Fruit fly (Drosophila melanogaster) whole organism, embryonic: ENCODE data around the gene stg.

Source experiments
- Ada2b ChIP-seq: fragments of 200-800 bp; sonication (Bioruptor generic); IDR thresholded peaks from 2 replicates; pipeline ENCODE4 v1.3.6; 2022; ENCODE audit warnings: missing biosample characterization, missing genetic modification characterization
- Adf1 ChIP-seq: fragments of 200-800 bp; sonication (Bioruptor generic); IDR thresholded peaks from 2 replicates; pipeline ENCODE4 v1.3.6; 2022; ENCODE audit warnings: missing biosample characterization, missing genetic modification characterization
- Aef1 ChIP-seq: fragments of 200-800 bp; sonication (Bioruptor generic); IDR thresholded peaks from 3 replicates; pipeline ENCODE4 v1.3.6; 2022; ENCODE audit warnings: missing biosample characterization, missing genetic modification characterization
- Atf6 ChIP-seq: fragments of 200-800 bp; sonication (Bioruptor generic); IDR thresholded peaks from 2 replicates; pipeline ENCODE4 v1.3.6; 2022; ENCODE audit warnings: missing biosample characterization, missing genetic modification characterization
- CG1024 ChIP-seq: fragments of 200-800 bp; sonication (Bioruptor generic); IDR thresholded peaks from 2 replicates; pipeline ENCODE4 v1.3.6; 2022; ENCODE audit warnings: missing biosample characterization, missing genetic modification characterization
- CG12744 ChIP-seq: fragments of 200-800 bp; sonication (Bioruptor generic); optimal IDR thresholded peaks from 2 replicates; lab custom pipeline; 2016; ENCODE audit warnings: missing biosample characterization, missing genetic modification characterization
- CG13775 ChIP-seq: fragments of 200-800 bp; sonication (Bioruptor generic); optimal IDR thresholded peaks from 3 replicates; lab custom pipeline; 2017; ENCODE audit warnings: missing biosample characterization, mild to moderate bottlenecking, missing genetic modification characterization
- CG13894 ChIP-seq: fragments of 200-800 bp; sonication (Bioruptor generic); optimal IDR thresholded peaks from 3 replicates; lab custom pipeline; 2018; ENCODE audit warnings: missing biosample characterization, mild to moderate bottlenecking, missing genetic modification characterization, moderate library complexity
- CG14710 ChIP-seq: fragments of 200-800 bp; sonication (Bioruptor generic); optimal IDR thresholded peaks from 3 replicates; lab custom pipeline; 2019; ENCODE audit warnings: missing biosample characterization, mild to moderate bottlenecking, missing genetic modification characterization, moderate library complexity
- CG15696 ChIP-seq: fragments of 200-800 bp; sonication (Bioruptor generic); optimal IDR thresholded peaks from 2 replicates; lab custom pipeline; 2019; ENCODE audit warnings: missing biosample characterization, mild to moderate bottlenecking, missing genetic modification characterization, moderate library complexity
- CG17385 ChIP-seq: fragments of 200-800 bp; sonication (Bioruptor generic); optimal IDR thresholded peaks from 3 replicates; lab custom pipeline; 2018; ENCODE audit warnings: missing biosample characterization, mild to moderate bottlenecking, missing genetic modification characterization
- CG18011 ChIP-seq: fragments of 200-800 bp; sonication (Bioruptor generic); optimal IDR thresholded peaks from 2 replicates; lab custom pipeline; 2017; ENCODE audit warnings: missing biosample characterization, missing genetic modification characterization, mild to moderate bottlenecking, moderate library complexity, missing genotype
- CG2202 ChIP-seq: fragments of 200-800 bp; sonication (Bioruptor generic); optimal IDR thresholded peaks from 2 replicates; lab custom pipeline; 2018; ENCODE audit warnings: missing biosample characterization, mild to moderate bottlenecking, missing genetic modification characterization
- CG31388 ChIP-seq: fragments of 200-800 bp; sonication (Bioruptor generic); optimal IDR thresholded peaks from 2 replicates; lab custom pipeline; 2016; ENCODE audit warnings: missing biosample characterization, missing genetic modification characterization
- CG33557 ChIP-seq: fragments of 200-800 bp; sonication (Bioruptor generic); optimal IDR thresholded peaks from 2 replicates; lab custom pipeline; 2019; ENCODE audit warnings: missing biosample characterization, mild to moderate bottlenecking, missing genetic modification characterization, moderate library complexity
- CG4282 ChIP-seq: fragments of 200-800 bp; sonication (Bioruptor generic); optimal IDR thresholded peaks from 2 replicates; lab custom pipeline; 2016; ENCODE audit warnings: missing biosample characterization, missing genetic modification characterization
- CG5953 ChIP-seq: fragments of 200-800 bp; sonication (Bioruptor generic); IDR thresholded peaks from 2 replicates; pipeline ENCODE4 v1.3.6; 2022; ENCODE audit warnings: missing biosample characterization, missing genetic modification characterization
- CG6813 ChIP-seq: fragments of 200-800 bp; sonication (Bioruptor generic); optimal IDR thresholded peaks from 2 replicates; lab custom pipeline; 2017; ENCODE audit warnings: missing biosample characterization, missing genetic modification characterization, mild to moderate bottlenecking, moderate library complexity, missing genetic modification reagents
- CG7271 ChIP-seq: fragments of 200-800 bp; sonication (Bioruptor generic); optimal IDR thresholded peaks from 2 replicates; lab custom pipeline; 2018; ENCODE audit warnings: missing biosample characterization, mild to moderate bottlenecking, missing genetic modification characterization, moderate library complexity
- CG8290 ChIP-seq, 3 experiments: fragments of 200-800 bp; sonication (Bioruptor generic); optimal IDR thresholded peaks; 2 replicates each; lab custom pipeline; 2016 to 2019; ENCODE audit warnings: missing biosample characterization in 3 of 3, missing genetic modification characterization in 3 of 3, mild to moderate bottlenecking in 2 of 3, moderate library complexity in 1 of 3
- Chrac-16 ChIP-seq: fragments of 200-800 bp; sonication (Bioruptor generic); optimal IDR thresholded peaks from 3 replicates; lab custom pipeline; 2016; ENCODE audit warnings: missing biosample characterization, missing genetic modification characterization
- CkIIα-i1 ChIP-seq: fragments of 200-800 bp; sonication (Bioruptor generic); IDR thresholded peaks from 2 replicates; pipeline ENCODE4 v1.3.6; 2022; ENCODE audit warnings: missing biosample characterization, missing genetic modification characterization
- D19A ChIP-seq: fragments of 200-800 bp; optimal IDR thresholded peaks from 3 replicates; lab custom pipeline; 2019; ENCODE audit warnings: missing biosample characterization, mild to moderate bottlenecking, missing genetic modification characterization, moderate library complexity
- Doc3 ChIP-seq: fragments of 200-800 bp; sonication (Bioruptor generic); IDR thresholded peaks from 3 replicates; pipeline ENCODE4 v1.3.6; 2022; ENCODE audit warnings: missing biosample characterization, missing genetic modification characterization; ENCODE audit not compliant: partially characterized antibody
- Elba2 ChIP-seq: fragments of 200-800 bp; sonication (Bioruptor generic); optimal IDR thresholded peaks from 3 replicates; lab custom pipeline; 2016; ENCODE audit warnings: missing biosample characterization, missing genetic modification characterization
- H15 ChIP-seq: fragments of 200-800 bp; sonication (Bioruptor generic); IDR thresholded peaks from 3 replicates; pipeline ENCODE4 v1.3.6; 2022; ENCODE audit warnings: missing biosample characterization, missing genetic modification characterization
- Lim3 ChIP-seq: fragments of 200-800 bp; sonication (Bioruptor generic); IDR thresholded peaks from 2 replicates; pipeline ENCODE4 v1.3.6; 2022; ENCODE audit warnings: missing biosample characterization, missing genetic modification characterization
- MTF-1 ChIP-seq: fragments of 200-800 bp; sonication (Bioruptor generic); optimal IDR thresholded peaks from 2 replicates; lab custom pipeline; 2018; ENCODE audit warnings: missing biosample characterization, mild to moderate bottlenecking, missing genetic modification characterization, borderline replicate concordance
- Mrtf ChIP-seq: fragments of 200-800 bp; sonication (Bioruptor generic); IDR thresholded peaks from 3 replicates; pipeline ENCODE4 v1.3.6; 2022; ENCODE audit warnings: missing biosample characterization, missing genetic modification characterization
- NC2α ChIP-seq: fragments of 200-800 bp; sonication (Bioruptor generic); optimal IDR thresholded peaks from 2 replicates; lab custom pipeline; 2016; ENCODE audit warnings: missing biosample characterization, missing genetic modification characterization
- Taf1 ChIP-seq: fragments of 200-800 bp; sonication (Bioruptor generic); IDR thresholded peaks from 2 replicates; pipeline ENCODE4 v1.3.6; 2022; ENCODE audit warnings: missing biosample characterization, missing genetic modification characterization
- az2 ChIP-seq: fragments of 200-800 bp; sonication (Bioruptor generic); optimal IDR thresholded peaks from 3 replicates; lab custom pipeline; 2016; ENCODE audit warnings: missing biosample characterization, missing genetic modification characterization
- chif ChIP-seq, 2 experiments: fragments of 200-800 bp; sonication (Bioruptor generic); optimal IDR thresholded peaks; 3 replicates each; lab custom pipeline; 2016; ENCODE audit warnings: missing biosample characterization in 2 of 2, missing genetic modification characterization in 2 of 2
- corto ChIP-seq: fragments of 200-800 bp; sonication (Bioruptor generic); optimal IDR thresholded peaks from 2 replicates; lab custom pipeline; 2016; ENCODE audit warnings: missing biosample characterization, mild to moderate bottlenecking, missing genetic modification characterization, moderate library complexity
- danr ChIP-seq: fragments of 200-800 bp; sonication (Bioruptor generic); IDR thresholded peaks from 2 replicates; pipeline ENCODE4 v1.3.6; 2022; ENCODE audit warnings: missing biosample characterization, missing genetic modification characterization
- ems ChIP-seq: fragments of 200-800 bp; sonication (Bioruptor generic); optimal IDR thresholded peaks from 3 replicates; lab custom pipeline; 2016; ENCODE audit warnings: missing biosample characterization, missing genetic modification characterization
- ewg ChIP-seq: fragments of 200-800 bp; sonication (Bioruptor generic); optimal IDR thresholded peaks from 3 replicates; lab custom pipeline; 2017; ENCODE audit warnings: mild to moderate bottlenecking, missing biosample characterization, missing genetic modification reagents, missing genetic modification characterization
- fd3F ChIP-seq: fragments of 200-800 bp; sonication (Bioruptor generic); optimal IDR thresholded peaks from 2 replicates; lab custom pipeline; 2018; ENCODE audit warnings: missing biosample characterization, mild to moderate bottlenecking, missing genetic modification characterization, moderate library complexity
- fd96Cb ChIP-seq: fragments of 200-800 bp; sonication (Bioruptor generic); optimal IDR thresholded peaks from 2 replicates; lab custom pipeline; 2018; ENCODE audit warnings: missing biosample characterization, mild to moderate bottlenecking, missing genetic modification characterization, moderate library complexity
- hb ChIP-seq: fragments of 200-800 bp; sonication (Bioruptor generic); IDR thresholded peaks from 3 replicates; pipeline ENCODE4 v1.3.6; 2022; ENCODE audit warnings: missing biosample characterization, missing genetic modification characterization; ENCODE audit not compliant: partially characterized antibody
- hkb ChIP-seq, 2 experiments: fragments of 200-800 bp in 1 of 2; fragments of >200 bp in 1 of 2; sonication (Bioruptor generic) in 1 of 2; IDR thresholded peaks in 1 of 2; optimal IDR thresholded peaks in 1 of 2; 2 replicates each; pipeline versions ENCODE4 v1.3.6 to Lab custom; 2017 to 2022; ENCODE audit warnings: missing biosample characterization in 1 of 2, missing genetic modification characterization in 1 of 2
- jing ChIP-seq: fragments of 200-800 bp; sonication (Bioruptor generic); optimal IDR thresholded peaks from 2 replicates; lab custom pipeline; 2018; ENCODE audit warnings: missing biosample characterization, mild to moderate bottlenecking, missing genetic modification characterization
- sens-2 ChIP-seq: fragments of 200-800 bp; sonication (Bioruptor generic); IDR thresholded peaks from 2 replicates; pipeline ENCODE4 v1.3.6; 2022; ENCODE audit warnings: missing biosample characterization, missing genetic modification characterization
- slbo ChIP-seq: fragments of 200-800 bp; sonication (Bioruptor generic); IDR thresholded peaks from 2 replicates; pipeline ENCODE4 v1.3.6; 2022; ENCODE audit warnings: missing biosample characterization, missing genetic modification characterization
- trem ChIP-seq: fragments of 200-800 bp; optimal IDR thresholded peaks from 3 replicates; lab custom pipeline; 2019; ENCODE audit warnings: missing biosample characterization, mild to moderate bottlenecking, missing genetic modification characterization, moderate library complexity
- unc-4 ChIP-seq: fragments of 200-800 bp; sonication (Bioruptor generic); IDR thresholded peaks from 2 replicates; pipeline ENCODE4 v1.3.6; 2022; ENCODE audit warnings: missing biosample characterization, missing genetic modification characterization; ENCODE audit not compliant: partially characterized antibody
- wdn ChIP-seq: fragments of 200-800 bp; sonication (Bioruptor generic); IDR thresholded peaks from 2 replicates; pipeline ENCODE4 v1.3.6; 2022; ENCODE audit warnings: missing biosample characterization, missing genetic modification characterization
- wor ChIP-seq: fragments of 200-800 bp; sonication (Bioruptor generic); IDR thresholded peaks from 2 replicates; pipeline ENCODE4 v1.3.6; 2022; ENCODE audit warnings: missing biosample characterization, missing genetic modification characterization

The stg gene

dm6 chr3R:29255166-29255962, at the start of gene stg (continued):
- no peak for TF ChIP-seq H15 (GFP tag; lab: Robert Waterston, UW)
- TF ChIP-seq az2 (GFP tag; lab: Kevin White, UChicago): no peak
- TF ChIP-seq unc-4 (GFP tag; lab: Robert Waterston, UW): no peak
- TF ChIP-seq D19A: peak; percentile 37
- TF ChIP-seq CG8290 (GFP tag; optimal IDR thresholded peaks at IDR 0.05; lab: Kevin White, UChicago): peak; percentile 44
- TF ChIP-seq CG8290 (tag; optimal IDR thresholded peaks at IDR 0.05; lab: Kevin White, UChicago): peak in 1 of 2 experiments; percentile 7
- no peak for TF ChIP-seq Ada2b (GFP tag; lab: Robert Waterston, UW)
- TF ChIP-seq CG7271 (tag; lab: Kevin White, UChicago): peak; percentile 16
- TF ChIP-seq ems: no peak
- no peak for TF ChIP-seq CG5953 (GFP tag; lab: Robert Waterston, UW)
- TF ChIP-seq NC2α (GFP tag; lab: Kevin White, UChicago): peak; percentile 86
- no peak for TF ChIP-seq CG12744 (GFP tag; lab: Kevin White, UChicago)
- no peak for TF ChIP-seq Lim3 (GFP tag; lab: Robert Waterston, UW)
- no peak for TF ChIP-seq CG13894 (tag; lab: Kevin White, UChicago)
- TF ChIP-seq Mrtf (GFP tag; lab: Robert Waterston, UW): no peak
- TF ChIP-seq CG13775 (GFP tag; lab: Kevin White, UChicago): no peak
- TF ChIP-seq chif (GFP tag; optimal IDR thresholded peaks at IDR 0.05; lab: Kevin White, UChicago): no peak
- TF ChIP-seq CG6813: no peak
- no peak for TF ChIP-seq fd96Cb (tag; lab: Kevin White, UChicago)
- TF ChIP-seq danr: no peak
- TF ChIP-seq CG14710 (tag; lab: Kevin White, UChicago): no peak
- TF ChIP-seq Adf1: no peak
- no peak for TF ChIP-seq wdn (GFP tag; lab: Robert Waterston, UW)
- TF ChIP-seq wor: no peak
- TF ChIP-seq jing: no peak
- TF ChIP-seq corto (GFP tag; lab: Kevin White, UChicago): no peak
- TF ChIP-seq slbo (GFP tag; lab: Robert Waterston, UW): no peak
- no peak for TF ChIP-seq hb (GFP tag; lab: Robert Waterston, UW)
- TF ChIP-seq trem (tag; lab: Kevin White, UChicago): peak; percentile 22
- no peak for TF ChIP-seq Chrac-16 (GFP tag; lab: Kevin White, UChicago)
- TF ChIP-seq sens-2 (GFP tag; lab: Robert Waterston, UW): peak; percentile 21; the same call in 1 of the 2 replicates
- TF ChIP-seq MTF-1 (GFP tag; lab: Kevin White, UChicago): peak; percentile 49
- no peak for TF ChIP-seq Aef1
- no peak for TF ChIP-seq CG18011 (GFP tag; lab: Kevin White, UChicago)
- TF ChIP-seq fd3F (GFP tag; lab: Kevin White, UChicago): no peak
- peak; percentile 26 for TF ChIP-seq CG33557 (GFP tag; lab: Kevin White, UChicago)
- no peak for TF ChIP-seq CG1024 (GFP tag; lab: Robert Waterston, UW)
- TF ChIP-seq hkb (optimal IDR thresholded peaks at IDR 0.05; lab: Kevin White, UChicago): peak; percentile 2
- TF ChIP-seq hkb (GFP tag; IDR thresholded peaks at IDR 0.05; lab: Robert Waterston, UW): no peak
- no peak for TF ChIP-seq Taf1 (GFP tag; lab: Robert Waterston, UW)
- no peak for TF ChIP-seq CG15696 (tag; lab: Kevin White, UChicago)
- no peak for TF ChIP-seq CG2202 (tag; lab: Kevin White, UChicago)
- TF ChIP-seq CkIIα-i1 (GFP tag; lab: Robert Waterston, UW): no peak
- no peak for TF ChIP-seq Doc3 (GFP tag; lab: Robert Waterston, UW)
- TF ChIP-seq CG17385 (GFP tag; lab: Kevin White, UChicago): no peak
- TF ChIP-seq Elba2 (GFP tag; lab: Kevin White, UChicago): no peak
- no peak for TF ChIP-seq CG4282
- TF ChIP-seq CG31388 (GFP tag; lab: Kevin White, UChicago): no peak
- TF ChIP-seq ewg (GFP tag; lab: Kevin White, UChicago): no peak
- TF ChIP-seq Atf6 (GFP tag; lab: Robert Waterston, UW): no peak
